Fruit fly (Drosophila melanogaster) whole organism, wandering third instar larva: Measurements from ENCODE around the gene Ptip.

ENCODE experiments used
- GATAd ChIP-seq: sonication (Bioruptor generic); optimal IDR thresholded peaks from 2 replicates; lab custom pipeline; 2016; ENCODE audit warnings: missing biosample characterization, missing genetic modification characterization
- Jra ChIP-seq: sonication (Bioruptor generic); optimal IDR thresholded peaks from 2 replicates; lab custom pipeline; 2016; ENCODE audit warnings: missing biosample characterization, missing genetic modification characterization
- Myc ChIP-seq: fragments of >200 bp; optimal IDR thresholded peaks from 2 replicates; lab custom pipeline; 2017
- N ChIP-seq: fragments of >200 bp; optimal IDR thresholded peaks from 2 replicates; lab custom pipeline; 2018; ENCODE audit warnings: missing biosample characterization, missing external identifiers, missing genetic modification characterization
- OdsH ChIP-seq: fragments of 200-800 bp; sonication (Bioruptor generic); optimal IDR thresholded peaks from 2 replicates; lab custom pipeline; 2016; ENCODE audit warnings: missing biosample characterization, mild to moderate bottlenecking, missing genetic modification characterization
- Sp1 ChIP-seq: fragments of 200-800 bp; sonication (Bioruptor generic); optimal IDR thresholded peaks from 3 replicates; lab custom pipeline; 2019; ENCODE audit warnings: missing biosample characterization, mild to moderate bottlenecking, missing genetic modification characterization, moderate library complexity
- br ChIP-seq: fragments of 200-800 bp; sonication (Bioruptor generic); optimal IDR thresholded peaks from 2 replicates; lab custom pipeline; 2016; ENCODE audit warnings: missing biosample characterization, missing genetic modification characterization
- dsf ChIP-seq: sonication (Bioruptor generic); optimal IDR thresholded peaks from 2 replicates; lab custom pipeline; 2016; ENCODE audit warnings: missing biosample characterization, missing genetic modification characterization, borderline replicate concordance
- foxo ChIP-seq, 2 experiments: fragments of 200-800 bp; sonication (Bioruptor generic); optimal IDR thresholded peaks; 2 replicates in 1 of 2; 3 replicates in 1 of 2; lab custom pipeline; 2016 to 2017; ENCODE audit warnings: missing biosample characterization in 2 of 2, missing genetic modification characterization in 2 of 2
- lola ChIP-seq: fragments of >200 bp; optimal IDR thresholded peaks from 2 replicates; lab custom pipeline; 2017; ENCODE audit warnings: missing biosample characterization, missing genetic modification characterization
- psq ChIP-seq: fragments of 200-800 bp; sonication (Bioruptor generic); optimal IDR thresholded peaks from 3 replicates; lab custom pipeline; 2017; ENCODE audit warnings: missing biosample characterization, mild to moderate bottlenecking, missing genetic modification characterization, moderate library complexity
- sage ChIP-seq: fragments of 200-800 bp; sonication (Bioruptor generic); optimal IDR thresholded peaks from 2 replicates; lab custom pipeline; 2016; ENCODE audit warnings: missing biosample characterization, mild to moderate bottlenecking, missing genetic modification characterization
- tai ChIP-seq: sonication (Bioruptor generic); optimal IDR thresholded peaks from 2 replicates; lab custom pipeline; 2016; ENCODE audit warnings: missing biosample characterization, missing genetic modification characterization
- usp ChIP-seq: fragments of >200 bp; optimal IDR thresholded peaks from 2 replicates; lab custom pipeline; 2017; ENCODE audit warnings: missing biosample characterization, missing genetic modification characterization

- TF ChIP-seq br, result peak; percentile 14
- TF ChIP-seq psq (GFP tag; lab: Kevin White, UChicago), result peak; percentile 61
- peak in 1 of 2 experiments; percentile 73 for TF ChIP-seq foxo (GFP tag; optimal IDR thresholded peaks at IDR 0.05; lab: Kevin White, UChicago)
- TF ChIP-seq tai (GFP tag; lab: Kevin White, UChicago), result no peak
- TF ChIP-seq OdsH (GFP tag; lab: Kevin White, UChicago), result peak; percentile 70
- TF ChIP-seq lola (GFP tag; lab: Kevin White, UChicago), result no peak
- TF ChIP-seq sage (GFP tag; lab: Kevin White, UChicago), result no peak
- TF ChIP-seq Sp1 (GFP tag; lab: Kevin White, UChicago), result peak; percentile 53
- no peak for TF ChIP-seq GATAd (GFP tag; lab: Kevin White, UChicago)
- no peak for TF ChIP-seq Myc
- no peak for TF ChIP-seq usp (GFP tag; lab: Kevin White, UChicago)
- TF ChIP-seq N (GFP tag; lab: Kevin White, UChicago), result no peak
- TF ChIP-seq dsf (GFP tag; lab: Kevin White, UChicago), result no peak
- no peak for TF ChIP-seq Jra (GFP tag; lab: Kevin White, UChicago)
Observed at dm6 chr3L:13993742-13994719, 34.9 kb downstream of the Ptip start, which contains the start of gene CtsK1.
